Fruit fly (Drosophila melanogaster) Kc167 (cell line): Measurements from ENCODE around the gene CG31805.

Experiments used
- Myc ChIP-seq: fragments of >200 bp; optimal IDR thresholded peaks from 2 replicates; lab custom pipeline; 2017; ENCODE audit warnings: missing external identifiers
- Sin3A ChIP-seq: fragments of >200 bp; optimal IDR thresholded peaks from 2 replicates; lab custom pipeline; 2018; ENCODE audit warnings: missing external identifiers
- insv ChIP-seq: fragments of >200 bp; optimal IDR thresholded peaks from 3 replicates; lab custom pipeline; 2018; ENCODE audit warnings: missing external identifiers
- psq ChIP-seq: fragments of >200 bp; optimal IDR thresholded peaks from 2 replicates; lab custom pipeline; 2017; ENCODE audit warnings: missing external identifiers
- ttk ChIP-seq: sonication (Bioruptor generic); optimal IDR thresholded peaks from 2 replicates; lab custom pipeline; 2017; ENCODE audit warnings: missing external identifiers

DNA sequence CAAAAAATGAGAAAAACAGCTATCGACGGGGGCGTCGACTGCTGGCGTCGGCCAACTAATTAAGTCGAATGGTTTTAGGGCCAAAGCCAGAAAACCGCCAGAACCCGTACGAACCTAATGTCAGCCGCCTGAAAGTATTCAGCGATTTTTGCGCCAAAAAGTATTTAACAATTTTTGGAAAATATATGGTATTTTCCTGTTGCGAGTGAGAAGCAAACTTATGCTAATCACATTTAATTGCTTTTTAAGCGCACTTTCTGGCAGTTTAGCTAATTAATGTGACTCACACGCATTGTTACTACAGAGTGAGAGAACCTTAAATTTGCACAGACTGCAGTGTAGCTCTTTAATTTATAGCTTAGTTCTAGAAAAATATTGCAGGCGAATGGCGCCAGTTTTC, 37.7 kb downstream of the CG31805 start:
- TF ChIP-seq ttk (lab: Kevin White, UChicago) (no peak), Sin3A (no peak), psq (lab: Kevin White, UChicago) (no peak), Myc (no peak), insv (no peak)
